Fruit fly (Drosophila melanogaster): ENCODE data around the gene amd.
A peak's percentile ranks its signal among the peaks of the same experiment; 100 is the strongest.

dm6 chr2L:19108377-19108876 is 1.5 kb upstream of the amd start, which contains the start of gene Lim3:
- no peak for TF ChIP-seq acj6 (GFP tag; optimal IDR thresholded peaks at IDR 0.05)
- TF ChIP-seq CG10669 (GFP tag; optimal IDR thresholded peaks at IDR 0.05): no peak
- TF ChIP-seq CG16779 (tag; optimal IDR thresholded peaks at IDR 0.05): no peak
- no peak for TF ChIP-seq Ets21C (GFP tag; optimal IDR thresholded peaks at IDR 0.05)
- TF ChIP-seq Ets96B (tag; optimal IDR thresholded peaks at IDR 0.05): no peak
- no peak for TF ChIP-seq Sox14 (GFP tag; optimal IDR thresholded peaks at IDR 0.05)
- TF ChIP-seq CG3032 (tag; optimal IDR thresholded peaks at IDR 0.05): no peak
- TF ChIP-seq topi (GFP tag; optimal IDR thresholded peaks at IDR 0.05): no peak
- no peak for TF ChIP-seq Hr39 (GFP tag; optimal IDR thresholded peaks at IDR 0.05)
- no peak for TF ChIP-seq vri (GFP tag; optimal IDR thresholded peaks at IDR 0.05)
- no peak for TF ChIP-seq CG6808 (GFP tag; optimal IDR thresholded peaks at IDR 0.05)
- peak; percentile 81 for TF ChIP-seq CG8319 (GFP tag; optimal IDR thresholded peaks at IDR 0.05)
- TF ChIP-seq eg (GFP tag; IDR thresholded peaks at IDR 0.05): no peak
